Fruit fly (Drosophila melanogaster): ENCODE measurements around the gene tok.
A peak's percentile ranks its signal among the peaks of the same experiment; 100 is the strongest.

dm6 chr3R:24771273-24772231 lies 52.1 kb downstream of the tok start, which contains the start of gene CG42331:
- TF ChIP-seq gl (tag; optimal IDR thresholded peaks at IDR 0.05) (no peak), rn (GFP tag; IDR thresholded peaks at IDR 0.05) (no peak), Pif1A (GFP tag; optimal IDR thresholded peaks at IDR 0.05) (no peak), CG14655 (GFP tag; optimal IDR thresholded peaks at IDR 0.05) (no peak), EcR (GFP tag; optimal IDR thresholded peaks at IDR 0.05) (no peak), Pif1B (GFP tag; optimal IDR thresholded peaks at IDR 0.05) (no peak), CG4496 (GFP tag; IDR thresholded peaks at IDR 0.05) (0 out of 3 replicates have a peak, but pooled peaks have one; percentile 17), CG34367 (tag; optimal IDR thresholded peaks at IDR 0.05) (no peak), fd96Ca (GFP tag; IDR thresholded peaks at IDR 0.05) (peak; percentile 47; the same call in 2 of the 3 replicates)

All from whole organism, pupa.